Fruit fly (Drosophila melanogaster) whole organism, embryonic: Measurements from ENCODE around the gene Rab40.
A peak's percentile ranks its signal among the peaks of the same experiment; 100 is the strongest.

Source experiments
- Bdp1 ChIP-seq: fragments of 200-800 bp; sonication (Bioruptor generic); optimal IDR thresholded peaks from 3 replicates; lab custom pipeline; 2016; ENCODE audit warnings: missing biosample characterization, missing genetic modification characterization
- Bgb ChIP-seq: fragments of 200-800 bp; sonication (Bioruptor generic); IDR thresholded peaks from 2 replicates; pipeline ENCODE4 v1.3.6; 2022; ENCODE audit warnings: missing biosample characterization, missing genetic modification characterization; ENCODE audit not compliant: partially characterized antibody
- C15 ChIP-seq: fragments of 200-800 bp; sonication (Bioruptor generic); IDR thresholded peaks from 3 replicates; pipeline ENCODE4 v1.3.6; 2022; ENCODE audit warnings: missing biosample characterization, missing genetic modification characterization
- CG10321 ChIP-seq: fragments of 200-800 bp; sonication (Bioruptor generic); IDR thresholded peaks from 2 replicates; pipeline ENCODE4 v1.3.6; 2022; ENCODE audit warnings: missing biosample characterization, missing genetic modification characterization
- CG10366 ChIP-seq: fragments of 200-800 bp; sonication (Bioruptor generic); IDR thresholded peaks from 2 replicates; pipeline ENCODE4 v1.3.6; 2022; ENCODE audit warnings: missing biosample characterization, missing genetic modification characterization
- CG11696 ChIP-seq: fragments of 200-800 bp; sonication (Bioruptor generic); IDR thresholded peaks from 2 replicates; pipeline ENCODE4 v1.3.6; 2022; ENCODE audit warnings: missing biosample characterization, missing genetic modification characterization
- CG12942 ChIP-seq: fragments of 200-800 bp; sonication (Bioruptor generic); optimal IDR thresholded peaks from 3 replicates; lab custom pipeline; 2016; ENCODE audit warnings: missing biosample characterization, missing genetic modification characterization
- CG13123 ChIP-seq: fragments of 200-800 bp; sonication (Bioruptor generic); optimal IDR thresholded peaks from 2 replicates; lab custom pipeline; 2016; ENCODE audit warnings: missing biosample characterization, missing genetic modification characterization
- CG16863 ChIP-seq: fragments of 200-800 bp; sonication (Bioruptor generic); optimal IDR thresholded peaks from 3 replicates; lab custom pipeline; 2016; ENCODE audit warnings: missing biosample characterization, missing genetic modification characterization
- CG17912 ChIP-seq: fragments of 200-800 bp; sonication (Bioruptor generic); optimal IDR thresholded peaks from 2 replicates; lab custom pipeline; 2018; ENCODE audit warnings: missing biosample characterization, mild to moderate bottlenecking, missing genetic modification characterization
- CG1792 ChIP-seq: fragments of 200-800 bp; sonication (Bioruptor generic); optimal IDR thresholded peaks from 2 replicates; lab custom pipeline; 2016; ENCODE audit warnings: missing biosample characterization, missing genetic modification characterization
- CG18599 ChIP-seq: fragments of 200-800 bp; sonication (Bioruptor generic); optimal IDR thresholded peaks from 3 replicates; lab custom pipeline; 2017; ENCODE audit warnings: missing biosample characterization, missing genetic modification characterization, mild to moderate bottlenecking, moderate library complexity, missing genetic modification reagents
- CG32767 ChIP-seq: fragments of 200-800 bp; sonication (Bioruptor generic); IDR thresholded peaks from 2 replicates; pipeline ENCODE4 v1.3.6; 2022; ENCODE audit warnings: missing biosample characterization, missing genetic modification characterization
- CG33557 ChIP-seq: fragments of 200-800 bp; sonication (Bioruptor generic); optimal IDR thresholded peaks from 2 replicates; lab custom pipeline; 2019; ENCODE audit warnings: missing biosample characterization, mild to moderate bottlenecking, missing genetic modification characterization, moderate library complexity
- CG4404 ChIP-seq: fragments of 200-800 bp; sonication (Bioruptor generic); IDR thresholded peaks from 2 replicates; pipeline ENCODE4 v1.3.6; 2022; ENCODE audit warnings: missing biosample characterization, missing genetic modification characterization
- CG7372 ChIP-seq: fragments of 200-800 bp; sonication (Bioruptor generic); IDR thresholded peaks from 2 replicates; pipeline ENCODE4 v1.3.6; 2022; ENCODE audit warnings: missing biosample characterization, missing genetic modification characterization
- CG7786 ChIP-seq: fragments of 200-800 bp; sonication (Bioruptor generic); optimal IDR thresholded peaks from 2 replicates; lab custom pipeline; 2016; ENCODE audit warnings: missing biosample characterization, missing genetic modification characterization
- CG7963 ChIP-seq: fragments of 200-800 bp; sonication (Bioruptor generic); IDR thresholded peaks from 3 replicates; pipeline ENCODE4 v1.3.6; 2022; ENCODE audit warnings: missing biosample characterization, missing genetic modification characterization; ENCODE audit not compliant: partially characterized antibody
- CG8388 ChIP-seq: fragments of 200-800 bp; sonication (Bioruptor generic); optimal IDR thresholded peaks from 2 replicates; lab custom pipeline; 2019; ENCODE audit warnings: missing biosample characterization, mild to moderate bottlenecking, missing genetic modification characterization, moderate library complexity
- CG8478 ChIP-seq: fragments of >200 bp; optimal IDR thresholded peaks from 2 replicates; lab custom pipeline; 2018
- H2.0 ChIP-seq: fragments of 200-800 bp; sonication (Bioruptor generic); IDR thresholded peaks from 2 replicates; pipeline ENCODE4 v1.3.6; 2022; ENCODE audit warnings: missing biosample characterization, missing genetic modification characterization
- HLH54F ChIP-seq: fragments of 200-800 bp; sonication (Bioruptor generic); optimal IDR thresholded peaks from 3 replicates; lab custom pipeline; 2016; ENCODE audit warnings: missing biosample characterization, missing genetic modification characterization
- Hey ChIP-seq: fragments of 200-800 bp; sonication (Bioruptor generic); optimal IDR thresholded peaks from 3 replicates; lab custom pipeline; 2018; ENCODE audit warnings: missing biosample characterization, mild to moderate bottlenecking, missing genetic modification characterization
- Max ChIP-seq: fragments of 200-800 bp; sonication (Bioruptor generic); optimal IDR thresholded peaks from 2 replicates; lab custom pipeline; 2016; ENCODE audit warnings: missing biosample characterization, mild to moderate bottlenecking, missing genetic modification characterization
- Med ChIP-seq: fragments of 200-800 bp; sonication (Bioruptor generic); peaks from one replicate; lab custom pipeline; 2016; ENCODE audit warnings: missing biosample characterization, missing genetic modification characterization, mild to moderate bottlenecking, inconsistent platforms, moderate library complexity
- Oaz ChIP-seq: fragments of 200-800 bp; sonication (Bioruptor generic); IDR thresholded peaks from 2 replicates; pipeline ENCODE4 v1.3.6; 2022; ENCODE audit warnings: missing biosample characterization, missing genetic modification characterization
- Pdp1 ChIP-seq, 2 experiments: fragments of 200-800 bp; sonication (Bioruptor generic); optimal IDR thresholded peaks; 3 replicates each; lab custom pipeline; 2016; ENCODE audit warnings: missing biosample characterization in 2 of 2, missing genetic modification characterization in 2 of 2, mild to moderate bottlenecking in 1 of 2, moderate library complexity in 1 of 2
- Sry-β ChIP-seq: fragments of 200-800 bp; sonication (Bioruptor generic); optimal IDR thresholded peaks from 2 replicates; lab custom pipeline; 2018; ENCODE audit warnings: missing biosample characterization, mild to moderate bottlenecking, missing genetic modification characterization, moderate library complexity
- Stat92E ChIP-seq, 3 experiments: fragments of >200 bp in 2 of 3; fragments of 200-800 bp in 1 of 3; sonication (Bioruptor generic) in 1 of 3; optimal IDR thresholded peaks; 2 replicates each; lab custom pipeline; 2017 to 2019; ENCODE audit warnings: missing biosample characterization in 3 of 3, missing genetic modification characterization in 3 of 3, mild to moderate bottlenecking in 1 of 3, moderate library complexity in 1 of 3
- Trl ChIP-seq, 3 experiments: fragments of >200 bp in 2 of 3; fragments of 200-800 bp in 1 of 3; sonication (Bioruptor generic) in 1 of 3; optimal IDR thresholded peaks; 2 replicates in 1 of 3; 3 replicates in 2 of 3; lab custom pipeline; 2016 to 2017; ENCODE audit warnings: missing biosample characterization in 1 of 3, missing genetic modification characterization in 1 of 3
- Usf ChIP-seq: fragments of 200-800 bp; sonication (Bioruptor generic); optimal IDR thresholded peaks from 2 replicates; lab custom pipeline; 2017; ENCODE audit warnings: missing genotype, missing biosample characterization, missing genetic modification characterization
- Vsx1 ChIP-seq: fragments of 200-800 bp; sonication (Bioruptor generic); optimal IDR thresholded peaks from 2 replicates; lab custom pipeline; 2017; ENCODE audit warnings: missing biosample characterization, mild to moderate bottlenecking, missing genetic modification characterization, missing genetic modification reagents
- Xbp1 ChIP-seq: fragments of 200-800 bp; sonication (Bioruptor generic); optimal IDR thresholded peaks from 3 replicates; lab custom pipeline; 2016; ENCODE audit warnings: missing biosample characterization, mild to moderate bottlenecking, missing genetic modification characterization
- al ChIP-seq: fragments of 200-800 bp; sonication (Bioruptor generic); IDR thresholded peaks from 2 replicates; pipeline ENCODE4 v1.3.6; 2022; ENCODE audit warnings: missing biosample characterization, missing genetic modification characterization
- aop ChIP-seq: fragments of 200-800 bp; sonication (Bioruptor generic); IDR thresholded peaks from 2 replicates; pipeline ENCODE4 v1.3.6; 2022; ENCODE audit warnings: missing biosample characterization, missing genetic modification characterization
- chn ChIP-seq: fragments of 200-800 bp; sonication (Bioruptor generic); optimal IDR thresholded peaks from 2 replicates; lab custom pipeline; 2016; ENCODE audit warnings: missing biosample characterization, missing genetic modification characterization
- corto ChIP-seq: fragments of 200-800 bp; sonication (Bioruptor generic); optimal IDR thresholded peaks from 2 replicates; lab custom pipeline; 2016; ENCODE audit warnings: missing biosample characterization, mild to moderate bottlenecking, missing genetic modification characterization, moderate library complexity
- crol ChIP-seq: fragments of 200-800 bp; sonication (Bioruptor generic); IDR thresholded peaks from 2 replicates; pipeline ENCODE4 v1.3.6; 2022; ENCODE audit warnings: missing biosample characterization, missing genetic modification characterization
- crp ChIP-seq, 2 experiments: fragments of 200-800 bp; sonication (Bioruptor generic); optimal IDR thresholded peaks; 2 replicates in 1 of 2; 3 replicates in 1 of 2; lab custom pipeline; 2017; ENCODE audit warnings: missing biosample characterization in 2 of 2, missing genetic modification characterization in 2 of 2, mild to moderate bottlenecking in 1 of 2, moderate library complexity in 1 of 2
- disco-r ChIP-seq: fragments of 200-800 bp; sonication (Bioruptor generic); optimal IDR thresholded peaks from 2 replicates; lab custom pipeline; 2016; ENCODE audit warnings: missing biosample characterization, missing genetic modification characterization
- fu2 ChIP-seq: fragments of 200-800 bp; sonication (Bioruptor generic); optimal IDR thresholded peaks from 2 replicates; lab custom pipeline; 2016; ENCODE audit warnings: missing biosample characterization, missing genetic modification characterization
- gem ChIP-seq: fragments of 200-800 bp; sonication (Bioruptor generic); optimal IDR thresholded peaks from 2 replicates; lab custom pipeline; 2019; ENCODE audit warnings: missing biosample characterization, mild to moderate bottlenecking, missing genetic modification characterization, moderate library complexity
- grau ChIP-seq: fragments of 200-800 bp; optimal IDR thresholded peaks from 3 replicates; lab custom pipeline; 2019; ENCODE audit warnings: missing biosample characterization, mild to moderate bottlenecking, missing genetic modification characterization, moderate library complexity
- mirr ChIP-seq: fragments of 200-800 bp; sonication (Bioruptor generic); optimal IDR thresholded peaks from 3 replicates; lab custom pipeline; 2018; ENCODE audit warnings: missing biosample characterization, mild to moderate bottlenecking, missing genetic modification characterization
- nom ChIP-seq: fragments of 200-800 bp; sonication (Bioruptor generic); optimal IDR thresholded peaks from 2 replicates; lab custom pipeline; 2017; ENCODE audit warnings: missing biosample characterization, missing genetic modification characterization, mild to moderate bottlenecking, moderate library complexity, missing genetic modification reagents
- pb ChIP-seq: fragments of 200-800 bp; sonication (Bioruptor generic); optimal IDR thresholded peaks from 3 replicates; lab custom pipeline; 2016; ENCODE audit warnings: missing biosample characterization, missing genetic modification characterization
- psq ChIP-seq: fragments of 200-800 bp; sonication (Bioruptor generic); optimal IDR thresholded peaks from 2 replicates; lab custom pipeline; 2017; ENCODE audit warnings: missing biosample characterization, missing genetic modification characterization
- sens-2 ChIP-seq: fragments of 200-800 bp; sonication (Bioruptor generic); IDR thresholded peaks from 2 replicates; pipeline ENCODE4 v1.3.6; 2022; ENCODE audit warnings: missing biosample characterization, missing genetic modification characterization
- seq ChIP-seq: fragments of 200-800 bp; sonication (Bioruptor generic); IDR thresholded peaks from 2 replicates; pipeline ENCODE4 v1.3.6; 2022; ENCODE audit warnings: missing biosample characterization, missing genetic modification characterization
- tap ChIP-seq: fragments of 200-800 bp; optimal IDR thresholded peaks from 3 replicates; lab custom pipeline; 2019; ENCODE audit warnings: missing biosample characterization, mild to moderate bottlenecking, missing genetic modification characterization, moderate library complexity
- twi ChIP-seq: fragments of 200-800 bp; optimal IDR thresholded peaks from 2 replicates; lab custom pipeline; 2019; ENCODE audit warnings: missing biosample characterization, mild to moderate bottlenecking, missing genetic modification characterization, moderate library complexity
- z ChIP-seq: fragments of 200-800 bp; sonication (Bioruptor generic); IDR thresholded peaks from 3 replicates; pipeline ENCODE4 v1.3.6; 2022; ENCODE audit warnings: missing biosample characterization, missing genetic modification characterization

Rab40 gene

dm6 chrX:12496930-12497329, 34.0 kb upstream of the Rab40 start, which contains the start of gene mdu (continued):
- peak in 1 of 2 experiments; percentile 2 for TF ChIP-seq Pdp1 (GFP tag; optimal IDR thresholded peaks at IDR 0.05; lab: Kevin White, UChicago)
- peak; percentile 87 for TF ChIP-seq Sry-β (GFP tag; lab: Kevin White, UChicago)
- TF ChIP-seq CG7963 (GFP tag; lab: Robert Waterston, UW): 0 out of 3 replicates have a peak, but pooled peaks have one; percentile 46
- no peak; the same call in 1 of the 2 replicates for TF ChIP-seq seq
- no peak for TF ChIP-seq C15 (GFP tag; lab: Robert Waterston, UW)
- no peak for TF ChIP-seq psq (GFP tag; lab: Kevin White, UChicago)
- no peak for TF ChIP-seq aop (GFP tag; lab: Robert Waterston, UW)
- no peak for TF ChIP-seq mirr (GFP tag; lab: Kevin White, UChicago)
- TF ChIP-seq CG7372 (GFP tag; lab: Robert Waterston, UW): no peak
- TF ChIP-seq Med: no peak
- no peak for TF ChIP-seq CG4404
- no peak for TF ChIP-seq CG8478 (lab: Kevin White, UChicago)
- TF ChIP-seq CG1792 (GFP tag; lab: Kevin White, UChicago): no peak
- TF ChIP-seq CG17912: no peak
- peak; percentile 39 for TF ChIP-seq Xbp1 (GFP tag; lab: Kevin White, UChicago)
- TF ChIP-seq Vsx1 (GFP tag; lab: Kevin White, UChicago): no peak
- no peak for TF ChIP-seq CG32767 (GFP tag; lab: Robert Waterston, UW)
- no peak for TF ChIP-seq Oaz (GFP tag; lab: Robert Waterston, UW)
- no peak for TF ChIP-seq pb (GFP tag; lab: Kevin White, UChicago)
- TF ChIP-seq z: no peak
- TF ChIP-seq CG12942 (GFP tag; lab: Kevin White, UChicago): peak; percentile 8
- TF ChIP-seq gem (tag; lab: Kevin White, UChicago): peak; percentile 57
- no peak for TF ChIP-seq al
- no peak for TF ChIP-seq fu2 (GFP tag; lab: Kevin White, UChicago)
- TF ChIP-seq chn (GFP tag; lab: Kevin White, UChicago): no peak
- TF ChIP-seq CG11696 (GFP tag; lab: Robert Waterston, UW): no peak
- TF ChIP-seq Hey (tag; lab: Kevin White, UChicago): no peak
- peak; percentile 60 for TF ChIP-seq Bgb (GFP tag; lab: Robert Waterston, UW)
- TF ChIP-seq twi (tag; lab: Kevin White, UChicago): no peak
- TF ChIP-seq nom: no peak
- no peak for TF ChIP-seq crp (GFP tag; optimal IDR thresholded peaks at IDR 0.05; lab: Kevin White, UChicago)
- TF ChIP-seq grau (tag; lab: Kevin White, UChicago): peak; percentile 48
- TF ChIP-seq HLH54F (GFP tag; lab: Kevin White, UChicago): no peak
- TF ChIP-seq Stat92E (GFP tag; optimal IDR thresholded peaks at IDR 0.05; lab: Kevin White, UChicago): no peak
- no peak for TF ChIP-seq CG33557
- TF ChIP-seq CG10366: no peak
- TF ChIP-seq sens-2 (GFP tag; lab: Robert Waterston, UW): no peak
- no peak for TF ChIP-seq H2.0 (GFP tag; lab: Robert Waterston, UW)
- TF ChIP-seq Trl (optimal IDR thresholded peaks at IDR 0.05; lab: Kevin White, UChicago): no peak
- no peak for TF ChIP-seq Trl (GFP tag; optimal IDR thresholded peaks at IDR 0.05; lab: Kevin White, UChicago)
- no peak for TF ChIP-seq disco-r (GFP tag; lab: Kevin White, UChicago)
- TF ChIP-seq CG8388 (GFP tag; lab: Kevin White, UChicago): no peak
- peak; percentile 13 for TF ChIP-seq Usf (GFP tag; lab: Kevin White, UChicago)
- no peak for TF ChIP-seq CG7786 (GFP tag; lab: Kevin White, UChicago)
- TF ChIP-seq CG18599 (GFP tag; lab: Kevin White, UChicago): peak; percentile 25
- TF ChIP-seq tap: no peak
- no peak for TF ChIP-seq CG10321 (GFP tag; lab: Robert Waterston, UW)
- TF ChIP-seq corto: no peak
- no peak for TF ChIP-seq crol
- no peak for TF ChIP-seq Max
- no peak for TF ChIP-seq Bdp1 (GFP tag; lab: Kevin White, UChicago)
- TF ChIP-seq CG16863 (GFP tag; lab: Kevin White, UChicago): no peak
- no peak for TF ChIP-seq CG13123 (GFP tag; lab: Kevin White, UChicago)
